In the genomic region with DNA sequence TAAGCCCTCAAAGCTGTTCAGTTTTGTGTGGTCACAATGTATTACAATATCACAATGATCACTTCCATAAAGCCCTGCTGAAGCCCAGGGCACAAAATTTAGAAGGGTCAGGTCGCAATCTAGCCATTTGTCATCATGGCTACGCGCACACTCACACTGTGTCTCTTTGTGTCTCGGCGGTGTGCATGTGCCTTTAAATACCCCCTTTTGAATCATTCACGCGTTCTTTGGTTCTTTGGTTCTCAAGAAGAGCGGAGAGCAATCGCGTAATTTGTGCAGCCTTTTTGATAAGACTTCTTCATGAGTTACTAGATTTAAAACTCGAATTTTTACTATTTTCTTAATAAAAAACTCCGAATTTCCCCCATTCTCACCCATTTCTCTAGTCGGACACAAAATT, we compare ENCODE assay signal across 6 worm cellular contexts.
TF ChIP-seq lines count a peak whose summit lies in the region.

No protein-coding gene starts in this region.

TF ChIP-seq in whole organism, L1 larva, 84 proteins besides CTCF, POLR2A, EP300 and RAD21 (continues in another document):
- TF ChIP-seq nhr-71 (tag; optimal IDR thresholded peaks at IDR 0.05; lab: Kevin White, UChicago) (peak; percentile 24), fkh-8 (tag; optimal IDR thresholded peaks at IDR 0.05; lab: Kevin White, UChicago) (peak; percentile 53), efl-3 (GFP tag; optimal IDR thresholded peaks at IDR 0.05; lab: Kevin White, UChicago) (no peak), elt-3 (tag; optimal IDR thresholded peaks at IDR 0.05; lab: Kevin White, UChicago) (no peak), ceh-88 (GFP tag; IDR thresholded peaks at IDR 0.05; lab: Robert Waterston, UW) (no peak), alr-1 (tag; optimal IDR thresholded peaks at IDR 0.05; lab: Kevin White, UChicago; ENCODE audit: borderline replicate concordance) (no peak), pqm-1 (tag; optimal IDR thresholded peaks at IDR 0.05; lab: Kevin White, UChicago) (no peak), unc-86 (tag; optimal IDR thresholded peaks at IDR 0.05; lab: Kevin White, UChicago) (peak; percentile 1), dsc-1 (tag; optimal IDR thresholded peaks at IDR 0.05; lab: Kevin White, UChicago) (no peak), egl-27 (tag; optimal IDR thresholded peaks at IDR 0.05; lab: Kevin White, UChicago) (no peak), grh-1 (GFP tag; IDR thresholded peaks at IDR 0.05; lab: Robert Waterston, UW) (no peak), irx-1 (tag; optimal IDR thresholded peaks at IDR 0.05; lab: Kevin White, UChicago) (no peak), elt-2 (tag; optimal IDR thresholded peaks at IDR 0.05; lab: Kevin White, UChicago) (peak; percentile 63), hpl-2 (GFP tag; optimal IDR thresholded peaks at IDR 0.05; lab: Kevin White, UChicago) (no peak), ceh-8 (GFP tag; optimal IDR thresholded peaks at IDR 0.05; lab: Kevin White, UChicago) (no peak)

TF ChIP-seq in whole organism, L2 larva, 48 proteins besides CTCF, POLR2A, EP300 and RAD21:
- TF ChIP-seq peb-1 (tag; optimal IDR thresholded peaks at IDR 0.05; lab: Kevin White, UChicago) (no peak), sma-9 (GFP tag; optimal IDR thresholded peaks at IDR 0.05; lab: Kevin White, UChicago) (peak; percentile 62), sma-9 (tag; optimal IDR thresholded peaks at IDR 0.05; lab: Kevin White, UChicago) (no peak), nhr-129 (tag; optimal IDR thresholded peaks at IDR 0.05; lab: Kevin White, UChicago) (peak; percentile 18), nhr-25 (tag; optimal IDR thresholded peaks at IDR 0.05; lab: Kevin White, UChicago) (peak; percentile 6), F13H6.1 (tag; optimal IDR thresholded peaks at IDR 0.05; lab: Kevin White, UChicago) (peak; percentile 41), blmp-1 (tag; optimal IDR thresholded peaks at IDR 0.05; lab: Kevin White, UChicago; ENCODE audit: insufficient read depth) (no peak), sma-3 (GFP tag; optimal IDR thresholded peaks at IDR 0.05; lab: Kevin White, UChicago) (no peak), fos-1 (tag; optimal IDR thresholded peaks at IDR 0.05; lab: Kevin White, UChicago) (peak; percentile 87)

TF ChIP-seq in whole organism, L3 larva, 47 proteins besides CTCF, POLR2A, EP300 and RAD21 (continues in another document):
- TF ChIP-seq ceh-16 (tag; optimal IDR thresholded peaks at IDR 0.05; lab: Kevin White, UChicago), result no peak
- TF ChIP-seq lin-15B (tag; optimal IDR thresholded peaks at IDR 0.05; lab: Kevin White, UChicago), result no peak
- TF ChIP-seq nhr-12 (tag; optimal IDR thresholded peaks at IDR 0.05; lab: Kevin White, UChicago), result no peak
- TF ChIP-seq nhr-67 (tag; optimal IDR thresholded peaks at IDR 0.05; lab: Kevin White, UChicago), result no peak
- TF ChIP-seq ama-1 (optimal IDR thresholded peaks at IDR 0.05; lab: Kevin White, UChicago), result peak; percentile 5
- TF ChIP-seq pqm-1 (tag; optimal IDR thresholded peaks at IDR 0.05; lab: Kevin White, UChicago), result peak; percentile 60
- no peak for TF ChIP-seq ztf-11 (tag; optimal IDR thresholded peaks at IDR 0.05; lab: Kevin White, UChicago)
- no peak for TF ChIP-seq unc-39 (tag; optimal IDR thresholded peaks at IDR 0.05; lab: Kevin White, UChicago)
- TF ChIP-seq nhr-76 (tag; optimal IDR thresholded peaks at IDR 0.05; lab: Kevin White, UChicago), result no peak
- peak; percentile 77 for TF ChIP-seq elt-2 (tag; optimal IDR thresholded peaks at IDR 0.05; lab: Kevin White, UChicago)
- no peak for TF ChIP-seq eor-1 (tag; optimal IDR thresholded peaks at IDR 0.05; lab: Kevin White, UChicago)
- TF ChIP-seq tbx-2 (tag; optimal IDR thresholded peaks at IDR 0.05; lab: Kevin White, UChicago), result no peak
- TF ChIP-seq mml-1 (tag; optimal IDR thresholded peaks at IDR 0.05; lab: Kevin White, UChicago), result no peak
- TF ChIP-seq egl-27 (tag; optimal IDR thresholded peaks at IDR 0.05; lab: Kevin White, UChicago), result no peak
- peak; percentile 5 for TF ChIP-seq jun-1 (tag; optimal IDR thresholded peaks at IDR 0.05; lab: Kevin White, UChicago)
- no peak for TF ChIP-seq ZK546.5 (tag; optimal IDR thresholded peaks at IDR 0.05; lab: Kevin White, UChicago)
- peak; percentile 54 for TF ChIP-seq lin-39 (tag; optimal IDR thresholded peaks at IDR 0.05; lab: Kevin White, UChicago)
- TF ChIP-seq ztf-4 (tag; optimal IDR thresholded peaks at IDR 0.05; lab: Kevin White, UChicago), result no peak

TF ChIP-seq in whole organism, L4 larva, 104 proteins besides CTCF, POLR2A, EP300 and RAD21 (continues in another document):
- TF ChIP-seq fos-1 (tag; optimal IDR thresholded peaks at IDR 0.05; lab: Kevin White, UChicago), result no peak
- no peak for TF ChIP-seq T26A8.4 (GFP tag; IDR thresholded peaks at IDR 0.05; lab: Robert Waterston, UW)
- TF ChIP-seq madf-9 (GFP tag; conservative IDR thresholded peaks at IDR 0.05; lab: Robert Waterston, UW), result no peak
- TF ChIP-seq ceh-20 (GFP tag; IDR thresholded peaks at IDR 0.05; lab: Robert Waterston, UW), result no peak
- TF ChIP-seq ctbp-1 (GFP tag; IDR thresholded peaks at IDR 0.05; lab: Robert Waterston, UW), result no peak
- peak in 1 of 2 experiments; percentile 41 for TF ChIP-seq mdl-1 (tag; optimal IDR thresholded peaks at IDR 0.05; lab: Kevin White, UChicago)
- TF ChIP-seq rbr-2 (tag; optimal IDR thresholded peaks at IDR 0.05; lab: Kevin White, UChicago), result no peak
- no peak for TF ChIP-seq lim-7 (GFP tag; IDR thresholded peaks at IDR 0.05; lab: Robert Waterston, UW)
- no peak for TF ChIP-seq Y75B8A.6 (GFP tag; IDR thresholded peaks at IDR 0.05; lab: Robert Waterston, UW)
- no peak for TF ChIP-seq nhr-42 (GFP tag; IDR thresholded peaks at IDR 0.05; lab: Robert Waterston, UW)
- peak; percentile 71 for TF ChIP-seq dve-1 (tag; optimal IDR thresholded peaks at IDR 0.05; lab: Kevin White, UChicago; ENCODE audit: insufficient read depth)
- peak; percentile 65 for TF ChIP-seq pqm-1 (tag; optimal IDR thresholded peaks at IDR 0.05; lab: Kevin White, UChicago)
- peak; percentile 60 for TF ChIP-seq mxl-2 (GFP tag; conservative IDR thresholded peaks at IDR 0.05; lab: Robert Waterston, UW)
- TF ChIP-seq daf-8 (GFP tag; IDR thresholded peaks at IDR 0.05; lab: Robert Waterston, UW), result no peak
- TF ChIP-seq arid-1 (GFP tag; conservative IDR thresholded peaks at IDR 0.05; lab: Robert Waterston, UW), result 0 out of 2 replicates have a peak, but pooled peaks have one; percentile 35
- TF ChIP-seq daf-19 (GFP tag; conservative IDR thresholded peaks at IDR 0.05; lab: Robert Waterston, UW), result no peak
- TF ChIP-seq dmd-8 (GFP tag; IDR thresholded peaks at IDR 0.05; lab: Robert Waterston, UW), result no peak

TF ChIP-seq in whole organism, late embryonic, 69 proteins besides CTCF, POLR2A, EP300 and RAD21:
- TF ChIP-seq ets-4 (tag; optimal IDR thresholded peaks at IDR 0.05; lab: Kevin White, UChicago), result no peak
- peak; percentile 55 for TF ChIP-seq elt-2 (tag; optimal IDR thresholded peaks at IDR 0.05; lab: Kevin White, UChicago)
TF ChIP-seq in whole organism, late embryonic: peak in this region for 1.

TF ChIP-seq in whole organism, young adult, 124 proteins besides CTCF, POLR2A, EP300 and RAD21:
- peak; percentile 69 for TF ChIP-seq nhr-80 (tag; optimal IDR thresholded peaks at IDR 0.05; lab: Kevin White, UChicago)
- TF ChIP-seq mcd-1 (GFP tag; IDR thresholded peaks at IDR 0.05; lab: Robert Waterston, UW), result 0 out of 2 replicates have a peak, but pooled peaks have one; percentile 14
- TF ChIP-seq tbp1 (GFP tag; optimal IDR thresholded peaks at IDR 0.05; lab: Kevin White, UChicago), result peak; percentile 34
- TF ChIP-seq efl-1 (GFP tag; optimal IDR thresholded peaks at IDR 0.05; lab: Kevin White, UChicago), result no peak
- TF ChIP-seq dox-1 (GFP tag; IDR thresholded peaks at IDR 0.05; lab: Robert Waterston, UW), result peak; percentile 20; the same call in 1 of the 2 replicates
- no peak for TF ChIP-seq ZK185.1 (tag; optimal IDR thresholded peaks at IDR 0.05; lab: Kevin White, UChicago; ENCODE audit: poor library complexity, severe bottlenecking)
- no peak for TF ChIP-seq lir-1 (GFP tag; conservative IDR thresholded peaks at IDR 0.05; lab: Robert Waterston, UW)
- no peak for TF ChIP-seq F37B4.10 (GFP tag; IDR thresholded peaks at IDR 0.05; lab: Robert Waterston, UW)
- TF ChIP-seq B0261.1 (tag; optimal IDR thresholded peaks at IDR 0.05; lab: Kevin White, UChicago), result no peak
- no peak for TF ChIP-seq rec-8 (tag; optimal IDR thresholded peaks at IDR 0.05; lab: Kevin White, UChicago)
